Worm (Caenorhabditis elegans): ENCODE measurements around the gene clec-222.

clec-222 gene

DNA sequence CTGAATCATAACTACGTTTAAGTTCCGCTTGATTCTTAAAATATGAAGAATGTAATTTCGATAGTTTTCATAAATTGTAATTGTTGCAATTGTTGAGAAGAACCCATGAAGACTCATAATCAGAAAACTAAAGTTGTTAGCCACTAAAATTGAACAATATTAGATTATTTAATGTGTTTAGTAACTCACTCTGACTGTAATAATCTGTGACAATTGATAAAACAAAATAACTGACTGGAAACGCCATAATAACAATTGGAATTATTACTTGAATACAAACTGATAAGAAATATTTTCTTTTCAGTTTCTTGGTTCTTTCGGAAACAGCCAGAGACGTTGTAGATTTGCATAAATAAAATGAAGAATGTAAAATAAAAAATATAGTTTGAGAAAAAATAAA, 28.3 kb downstream of the clec-222 start:
- TF ChIP-seq ceh-45 (GFP tag; IDR thresholded peaks at IDR 0.05): no peak
- TF ChIP-seq ztf-16 (tag; optimal IDR thresholded peaks at IDR 0.05): no peak
- TF ChIP-seq syd-9 (tag; optimal IDR thresholded peaks at IDR 0.05): no peak
- TF ChIP-seq hlh-13 (GFP tag; optimal IDR thresholded peaks at IDR 0.05): no peak
- TF ChIP-seq ref-2 (tag; optimal IDR thresholded peaks at IDR 0.05): no peak
- TF ChIP-seq nfya-1 (tag; optimal IDR thresholded peaks at IDR 0.05): no peak
- no peak for TF ChIP-seq pat-9 (tag; optimal IDR thresholded peaks at IDR 0.05)
- TF ChIP-seq zip-5 (tag; optimal IDR thresholded peaks at IDR 0.05): no peak
- no peak for TF ChIP-seq che-1 (tag; optimal IDR thresholded peaks at IDR 0.05)
- no peak for TF ChIP-seq pros-1 (tag; optimal IDR thresholded peaks at IDR 0.05)
- no peak for TF ChIP-seq npax-4 (tag; optimal IDR thresholded peaks at IDR 0.05)
- TF ChIP-seq fax-1 (tag; optimal IDR thresholded peaks at IDR 0.05): no peak
- no peak for TF ChIP-seq ceh-22 (tag; optimal IDR thresholded peaks at IDR 0.05)

DNA sequence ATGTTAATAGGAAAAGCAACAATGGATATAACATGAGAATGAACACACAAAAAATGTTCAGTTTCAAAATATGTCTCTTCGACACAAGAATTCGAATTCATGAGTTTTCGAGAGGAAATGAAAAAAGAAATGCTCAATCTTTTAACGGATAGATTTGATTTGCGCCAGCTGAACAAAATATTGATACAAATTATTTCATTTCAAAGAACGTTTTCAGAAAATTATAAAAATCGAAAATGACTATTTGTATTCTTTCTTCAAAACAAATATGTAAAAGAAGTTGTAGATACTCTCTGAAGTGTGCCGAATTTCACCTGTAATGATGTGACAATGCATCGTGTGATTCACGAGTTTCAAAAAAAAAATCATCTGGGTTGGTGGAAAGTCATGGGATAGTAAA, 29.4 kb downstream of the clec-222 start, which contains the start of gene srh-47:
TSS of gene srh-47 (minus strand) at position 101 of the 400 bp plus-strand sequence.
- TF ChIP-seq zip-5 (tag; optimal IDR thresholded peaks at IDR 0.05) (no peak), pros-1 (tag; optimal IDR thresholded peaks at IDR 0.05) (no peak), T23F11.4 (GFP tag; optimal IDR thresholded peaks at IDR 0.05) (no peak)

DNA sequence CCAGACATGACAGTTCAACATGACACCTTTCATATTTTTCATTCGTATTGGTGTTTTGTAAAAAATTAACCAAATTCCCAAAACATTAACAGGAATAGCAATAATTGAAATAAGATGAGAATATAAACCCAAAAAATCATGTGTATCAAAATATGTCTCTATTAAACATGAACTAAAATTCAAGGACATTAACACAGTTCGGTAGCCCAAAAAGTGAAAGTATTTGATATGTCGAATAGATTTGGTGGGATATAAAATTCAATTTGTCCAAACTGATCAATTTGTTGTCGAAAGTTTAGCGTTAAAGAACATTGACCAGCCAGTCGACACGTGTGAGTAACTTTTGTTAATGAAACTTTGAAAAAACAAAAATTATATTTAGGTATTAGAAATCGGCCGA, 31.5 kb downstream of the clec-222 start, which contains the start of gene srh-46:
TSS of gene srh-46 (minus strand) at position 189 of the 400 bp plus-strand sequence.
- TF ChIP-seq hlh-15 (tag; optimal IDR thresholded peaks at IDR 0.05) (no peak), nhr-232 (tag; optimal IDR thresholded peaks at IDR 0.05) (no peak), pha-4 (tag; optimal IDR thresholded peaks at IDR 0.05) (no peak), rnt-1 (tag; optimal IDR thresholded peaks at IDR 0.05) (no peak), C08G9.2 (tag; optimal IDR thresholded peaks at IDR 0.05) (no peak), hlh-6 (tag; optimal IDR thresholded peaks at IDR 0.05) (no peak), F13H6.1 (tag; optimal IDR thresholded peaks at IDR 0.05) (no peak), gmeb-2 (tag; optimal IDR thresholded peaks at IDR 0.05) (no peak)

ce11 chrV:11304200-11304599, 33.0 kb downstream of the clec-222 start:
- TF ChIP-seq syd-9 (tag; optimal IDR thresholded peaks at IDR 0.05) (no peak), ceh-2 (tag; optimal IDR thresholded peaks at IDR 0.05) (no peak), pax-1 (tag; optimal IDR thresholded peaks at IDR 0.05) (no peak), ref-2 (tag; optimal IDR thresholded peaks at IDR 0.05) (no peak), hlh-30 (tag; optimal IDR thresholded peaks at IDR 0.05; ENCODE audit: insufficient read depth) (no peak), nhr-232 (tag; optimal IDR thresholded peaks at IDR 0.05) (no peak), elt-4 (tag; optimal IDR thresholded peaks at IDR 0.05) (no peak), pag-3 (tag; optimal IDR thresholded peaks at IDR 0.05; ENCODE audit: borderline replicate concordance) (no peak), npax-4 (tag; optimal IDR thresholded peaks at IDR 0.05) (no peak), hlh-6 (tag; optimal IDR thresholded peaks at IDR 0.05) (no peak)

ce11 chrV:11304879-11305278, 33.7 kb downstream of the clec-222 start, which contains the start of gene srh-45:
TSS of gene srh-45 (minus strand) at chrV:11304979.
- TF ChIP-seq ceh-31 (tag; optimal IDR thresholded peaks at IDR 0.05) (no peak), ceh-24 (tag; optimal IDR thresholded peaks at IDR 0.05) (no peak), eyg-1 (tag; optimal IDR thresholded peaks at IDR 0.05) (no peak), ceh-2 (tag; optimal IDR thresholded peaks at IDR 0.05) (no peak), pag-3 (tag; optimal IDR thresholded peaks at IDR 0.05; ENCODE audit: borderline replicate concordance) (no peak), nfya-1 (tag; optimal IDR thresholded peaks at IDR 0.05) (no peak), lim-6 (tag; optimal IDR thresholded peaks at IDR 0.05) (no peak), pat-9 (tag; optimal IDR thresholded peaks at IDR 0.05) (no peak), tbx-7 (tag; optimal IDR thresholded peaks at IDR 0.05) (no peak)

ce11 chrV:11307781-11308180, 36.6 kb downstream of the clec-222 start:
- TF ChIP-seq pros-1 (tag; optimal IDR thresholded peaks at IDR 0.05) (no peak), ceh-19 (GFP tag; optimal IDR thresholded peaks at IDR 0.05) (no peak), pag-3 (tag; optimal IDR thresholded peaks at IDR 0.05; ENCODE audit: borderline replicate concordance) (no peak), rnt-1 (tag; optimal IDR thresholded peaks at IDR 0.05) (peak; percentile 75), nfya-1 (tag; optimal IDR thresholded peaks at IDR 0.05) (peak; percentile 6), pha-2 (tag; optimal IDR thresholded peaks at IDR 0.05) (no peak), lim-6 (tag; optimal IDR thresholded peaks at IDR 0.05) (no peak), ama-1 (optimal IDR thresholded peaks at IDR 0.05) (no peak), pha-4 (tag; optimal IDR thresholded peaks at IDR 0.05) (no peak), ceh-18 (tag; optimal IDR thresholded peaks at IDR 0.05) (peak; percentile 83), K02D7.2 (tag; optimal IDR thresholded peaks at IDR 0.05) (no peak), unc-55 (GFP tag; optimal IDR thresholded peaks at IDR 0.05) (peak; percentile 95)

Data from whole organism, late embryonic.